Worm (Caenorhabditis elegans): ENCODE measurements around the gene spot-1.

DNA sequence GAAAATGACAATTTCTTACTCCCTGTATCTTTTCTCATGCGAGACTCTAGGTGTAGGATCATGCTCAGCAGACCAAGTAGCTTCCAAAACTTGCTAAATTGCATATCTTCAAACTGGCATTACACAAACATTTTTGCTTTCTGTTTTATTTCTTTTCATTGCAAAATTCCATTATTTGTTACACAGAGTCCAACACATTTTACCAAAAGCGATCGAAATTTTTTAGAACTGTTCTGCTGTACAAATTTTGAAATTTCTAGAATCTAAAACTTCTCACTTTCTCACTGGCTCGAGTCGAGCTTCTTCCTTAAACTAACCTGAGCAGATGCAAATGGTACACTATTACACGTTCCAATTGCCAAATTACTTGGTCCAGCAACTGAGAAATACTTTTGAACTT is 37.4 kb upstream of the spot-1 start:
- no peak for TF ChIP-seq him-1 (tag; optimal IDR thresholded peaks at IDR 0.05)
- TF ChIP-seq unc-62 (GFP tag; optimal IDR thresholded peaks at IDR 0.05), result no peak
- no peak for TF ChIP-seq egrh-3 (GFP tag; IDR thresholded peaks at IDR 0.05)
- no peak for TF ChIP-seq snpc-4 (GFP tag; optimal IDR thresholded peaks at IDR 0.05)
- TF ChIP-seq snpc-4 (tag; optimal IDR thresholded peaks at IDR 0.05), result no peak
- TF ChIP-seq mcd-1 (GFP tag; IDR thresholded peaks at IDR 0.05), result no peak
- no peak for TF ChIP-seq F57A8.1 (GFP tag; optimal IDR thresholded peaks at IDR 0.05)
